Worm (Caenorhabditis elegans) whole organism, young adult: ENCODE results near the gene dcap-1.

Experiments
- B0035.1 ChIP-seq: sonication (generic microtip); optimal IDR thresholded peaks from 2 replicates; lab custom pipeline; 2016; ENCODE audit warnings: missing genetic modification characterization, mild to moderate bottlenecking, missing compliant biosample characterization, missing genotype, missing genetic modification reagents
- C17E4.6 ChIP-seq: fragments of 200-800 bp; sonication (Bioruptor generic); IDR thresholded peaks from 2 replicates; pipeline ENCODE4 v1.3.6; 2022; ENCODE audit warnings: missing genetic modification reagents, missing genetic modification characterization, missing compliant biosample characterization
- F37B4.10 ChIP-seq: fragments of 200-800 bp; sonication (Bioruptor generic); IDR thresholded peaks from 2 replicates; pipeline ENCODE4 v1.3.6; 2022; ENCODE audit warnings: missing genetic modification characterization, missing compliant biosample characterization
- F49E8.2 ChIP-seq: sonication (generic microtip); optimal IDR thresholded peaks from 3 replicates; lab custom pipeline; 2017; ENCODE audit warnings: missing genetic modification characterization, mild to moderate bottlenecking, missing compliant biosample characterization, antibody characterized with exemption, moderate library complexity; ENCODE audit not compliant: insufficient read depth
- F52B5.7 ChIP-seq: sonication (generic microtip); optimal IDR thresholded peaks from 2 replicates; lab custom pipeline; 2016; ENCODE audit warnings: mild to moderate bottlenecking, missing genetic modification characterization, missing compliant biosample characterization
- aptf-2 ChIP-seq: fragments of 200-800 bp; sonication (Bioruptor generic); conservative IDR thresholded peaks from 2 replicates; pipeline ENCODE4 v1.3.6; 2022; ENCODE audit warnings: missing genetic modification reagents, missing genetic modification characterization, missing compliant biosample characterization
- bed-1 ChIP-seq: fragments of 200-800 bp; sonication (Bioruptor generic); IDR thresholded peaks from 2 replicates; pipeline ENCODE4 v1.3.6; 2022; ENCODE audit warnings: missing genetic modification reagents, missing genetic modification characterization, missing compliant biosample characterization
- bed-2 ChIP-seq: fragments of 200-800 bp; sonication (Bioruptor generic); IDR thresholded peaks from 2 replicates; pipeline ENCODE4 v1.3.6; 2022; ENCODE audit warnings: missing genetic modification reagents, missing genetic modification characterization, missing compliant biosample characterization
- ccch-3 ChIP-seq: fragments of 200-800 bp; sonication (Bioruptor generic); optimal IDR thresholded peaks from 2 replicates; lab custom pipeline; 2018; ENCODE audit warnings: mild to moderate bottlenecking, missing genetic modification characterization, missing compliant biosample characterization
- cebp-1 ChIP-seq, 2 experiments: fragments of 200-800 bp in 1 of 2; sonication (Bioruptor generic) in 1 of 2; sonication (generic microtip) in 1 of 2; IDR thresholded peaks in 1 of 2; optimal IDR thresholded peaks in 1 of 2; 2 replicates each; pipeline versions ENCODE4 v1.3.6 to Lab custom; 2017 to 2022; ENCODE audit warnings: missing compliant biosample characterization in 2 of 2, missing genetic modification characterization in 2 of 2, mild to moderate bottlenecking in 1 of 2, missing genetic modification reagents in 1 of 2, moderate library complexity in 1 of 2
- die-1 ChIP-seq: sonication (generic microtip); optimal IDR thresholded peaks from 2 replicates; lab custom pipeline; 2016; ENCODE audit warnings: missing genotype, mild to moderate bottlenecking, missing genetic modification characterization, missing compliant biosample characterization
- dox-1 ChIP-seq: fragments of 200-800 bp; sonication (Bioruptor generic); IDR thresholded peaks from 2 replicates; pipeline ENCODE4 v1.3.6; 2022; ENCODE audit warnings: missing genetic modification reagents, missing genetic modification characterization, missing compliant biosample characterization
- egrh-3 ChIP-seq: fragments of 200-800 bp; sonication (Bioruptor generic); IDR thresholded peaks from 2 replicates; pipeline ENCODE4 v1.3.6; 2022; ENCODE audit warnings: missing genetic modification reagents, missing genetic modification characterization, missing compliant biosample characterization
- madf-8 ChIP-seq: fragments of 200-800 bp; sonication (Bioruptor generic); conservative IDR thresholded peaks from 2 replicates; pipeline ENCODE4 v1.3.6; 2022; ENCODE audit warnings: missing genetic modification reagents, missing genetic modification characterization, missing compliant biosample characterization
- mel-28 ChIP-seq: sonication (generic microtip); optimal IDR thresholded peaks from 2 replicates; lab custom pipeline; 2016; ENCODE audit warnings: borderline replicate concordance, mild to moderate bottlenecking, missing genetic modification characterization, missing compliant biosample characterization
- mxl-1 ChIP-seq: sonication (generic microtip); optimal IDR thresholded peaks from 2 replicates; lab custom pipeline; 2016; ENCODE audit warnings: missing genetic modification characterization, missing compliant biosample characterization
- nhr-80 ChIP-seq: sonication (generic microtip); optimal IDR thresholded peaks from 2 replicates; lab custom pipeline; 2016; ENCODE audit warnings: missing genetic modification characterization, missing compliant biosample characterization
- nhr-90 ChIP-seq: sonication (generic microtip); optimal IDR thresholded peaks from 2 replicates; lab custom pipeline; 2016; ENCODE audit warnings: missing genotype, mild to moderate bottlenecking, missing genetic modification characterization, missing compliant biosample characterization
- snpc-4 ChIP-seq, 5 experiments: fragments of 150-350 bp in 1 of 5; sonication (generic microtip) in 4 of 5; optimal IDR thresholded peaks; 2 replicates each; lab custom pipeline; 2014 to 2018; ENCODE audit warnings: missing genetic modification characterization in 5 of 5, missing biosample characterization in 3 of 5, antibody characterized with exemption in 2 of 5, mild to moderate bottlenecking in 2 of 5, missing compliant biosample characterization in 2 of 5, missing genotype in 2 of 5, moderate library complexity in 2 of 5, missing genetic modification reagents in 1 of 5
- tbp1 ChIP-seq: fragments of 200-800 bp; sonication (Bioruptor generic); optimal IDR thresholded peaks from 2 replicates; lab custom pipeline; 2018; ENCODE audit warnings: mild to moderate bottlenecking, missing genetic modification characterization, missing compliant biosample characterization
- zim-3 ChIP-seq: sonication (generic microtip); optimal IDR thresholded peaks from 2 replicates; lab custom pipeline; 2017; ENCODE audit warnings: mild to moderate bottlenecking, missing genetic modification characterization, moderate library complexity, missing compliant biosample characterization
- ztf-22 ChIP-seq: fragments of 200-800 bp; sonication (Bioruptor generic); optimal IDR thresholded peaks from 2 replicates; lab custom pipeline; 2018; ENCODE audit warnings: mild to moderate bottlenecking, missing genetic modification characterization, moderate library complexity, missing compliant biosample characterization

The dcap-1 gene

ce11 chrIV:1006662-1007061 lies 47.9 kb downstream of the dcap-1 start:
- no peak for TF ChIP-seq nhr-90
- TF ChIP-seq nhr-80: no peak
- TF ChIP-seq zim-3 (tag; lab: Kevin White, UChicago): no peak
- TF ChIP-seq egrh-3 (GFP tag; lab: Robert Waterston, UW): no peak
- TF ChIP-seq B0035.1 (tag; lab: Kevin White, UChicago): no peak
- TF ChIP-seq C17E4.6 (GFP tag; lab: Robert Waterston, UW): no peak
- no peak for TF ChIP-seq mel-28 (tag; lab: Kevin White, UChicago)
- TF ChIP-seq F37B4.10 (GFP tag; lab: Robert Waterston, UW): no peak
- TF ChIP-seq dox-1 (GFP tag; lab: Robert Waterston, UW): no peak
- no peak for TF ChIP-seq ccch-3 (GFP tag; lab: Kevin White, UChicago)
- TF ChIP-seq F49E8.2 (tag; lab: Kevin White, UChicago): no peak
- no peak for TF ChIP-seq mxl-1 (tag; lab: Kevin White, UChicago)
- TF ChIP-seq die-1 (tag; lab: Kevin White, UChicago): no peak
- TF ChIP-seq cebp-1 (GFP tag; IDR thresholded peaks at IDR 0.05; lab: Robert Waterston, UW): no peak
- no peak for TF ChIP-seq cebp-1 (tag; optimal IDR thresholded peaks at IDR 0.05; lab: Kevin White, UChicago)
- no peak for TF ChIP-seq F52B5.7 (tag; lab: Kevin White, UChicago)
- no peak for TF ChIP-seq ztf-22 (GFP tag; lab: Kevin White, UChicago)
- no peak for TF ChIP-seq aptf-2 (GFP tag; lab: Robert Waterston, UW)
- no peak for TF ChIP-seq tbp1 (GFP tag; lab: Kevin White, UChicago)
- no peak for TF ChIP-seq snpc-4 (GFP tag; optimal IDR thresholded peaks at IDR 0.05; lab: Kevin White, UChicago)
- no peak for TF ChIP-seq snpc-4 (tag; optimal IDR thresholded peaks at IDR 0.05; lab: Kevin White, UChicago)
- TF ChIP-seq, all 124 proteins: peak for 0

ce11 chrIV:1005761-1006160 lies 48.8 kb downstream of the dcap-1 start, which contains the start of gene immp-2:
Gene immp-2, minus strand, starts transcription at chrIV:1005861.
- TF ChIP-seq F49E8.2 (tag; lab: Kevin White, UChicago) (no peak), bed-1 (GFP tag; lab: Robert Waterston, UW) (no peak), ccch-3 (GFP tag; lab: Kevin White, UChicago) (no peak), bed-2 (GFP tag; lab: Robert Waterston, UW) (no peak), madf-8 (GFP tag; lab: Robert Waterston, UW) (no peak)
